Fruit fly (Drosophila melanogaster) whole organism, pupa: Measurements from ENCODE around the gene Pex23.
A peak's percentile ranks its signal among the peaks of the same experiment; 100 is the strongest.

Experiments used
- CG10348 ChIP-seq: fragments of 200-800 bp; sonication (Bioruptor generic); IDR thresholded peaks from 2 replicates; pipeline ENCODE4 v1.3.6; 2022; ENCODE audit warnings: missing biosample characterization, missing genetic modification characterization
- CG12605 ChIP-seq: fragments of 200-800 bp; sonication (Bioruptor generic); IDR thresholded peaks from 2 replicates; pipeline ENCODE4 v1.3.6; 2022; ENCODE audit warnings: missing biosample characterization, missing genetic modification characterization
- CG13204 ChIP-seq: fragments of 200-800 bp; sonication (Bioruptor generic); optimal IDR thresholded peaks from 2 replicates; lab custom pipeline; 2018; ENCODE audit warnings: missing biosample characterization, mild to moderate bottlenecking, missing genetic modification characterization, moderate library complexity
- CG14655 ChIP-seq: fragments of 200-800 bp; sonication (Bioruptor generic); optimal IDR thresholded peaks from 3 replicates; lab custom pipeline; 2017; ENCODE audit warnings: mild to moderate bottlenecking, missing biosample characterization, missing genetic modification reagents, missing genetic modification characterization
- CG15710 ChIP-seq: fragments of 200-800 bp; sonication (Bioruptor generic); optimal IDR thresholded peaks from 2 replicates; lab custom pipeline; 2018; ENCODE audit warnings: missing biosample characterization, mild to moderate bottlenecking, missing genetic modification characterization, moderate library complexity
- CG17806 ChIP-seq: fragments of 200-800 bp; sonication (Bioruptor generic); optimal IDR thresholded peaks from 2 replicates; lab custom pipeline; 2018; ENCODE audit warnings: missing biosample characterization, mild to moderate bottlenecking, missing genetic modification characterization, moderate library complexity
- CG34367 ChIP-seq: fragments of 200-800 bp; sonication (Bioruptor generic); optimal IDR thresholded peaks from 2 replicates; lab custom pipeline; 2018; ENCODE audit warnings: missing biosample characterization, mild to moderate bottlenecking, missing genetic modification characterization
- CG4496 ChIP-seq: fragments of 200-800 bp; sonication (Bioruptor generic); IDR thresholded peaks from 3 replicates; pipeline ENCODE4 v1.3.6; 2022; ENCODE audit warnings: missing biosample characterization, missing genetic modification characterization
- CG8159 ChIP-seq: fragments of 200-800 bp; sonication (Bioruptor generic); optimal IDR thresholded peaks from 3 replicates; lab custom pipeline; 2018; ENCODE audit warnings: missing biosample characterization, mild to moderate bottlenecking, missing genetic modification characterization, moderate library complexity
- CG8301 ChIP-seq: fragments of 200-800 bp; sonication (Bioruptor generic); optimal IDR thresholded peaks from 2 replicates; lab custom pipeline; 2018; ENCODE audit warnings: missing biosample characterization, mild to moderate bottlenecking, missing genetic modification characterization
- CG9948 ChIP-seq: fragments of 200-800 bp; sonication (Bioruptor generic); optimal IDR thresholded peaks from 2 replicates; lab custom pipeline; 2018; ENCODE audit warnings: missing biosample characterization, mild to moderate bottlenecking, missing genetic modification characterization, moderate library complexity
- D1 ChIP-seq: fragments of 200-800 bp; sonication (Bioruptor generic); optimal IDR thresholded peaks from 2 replicates; lab custom pipeline; 2018; ENCODE audit warnings: missing biosample characterization, mild to moderate bottlenecking, missing genetic modification characterization, moderate library complexity
- EcR ChIP-seq: fragments of 200-800 bp; sonication (Bioruptor generic); optimal IDR thresholded peaks from 3 replicates; lab custom pipeline; 2019; ENCODE audit warnings: missing biosample characterization, missing genetic modification characterization, mild to moderate bottlenecking, moderate library complexity, missing genetic modification reagents
- Ets98B ChIP-seq: fragments of 200-800 bp; sonication (Bioruptor generic); IDR thresholded peaks from 2 replicates; pipeline ENCODE4 v1.3.6; 2022; ENCODE audit warnings: missing biosample characterization, missing genetic modification characterization
- Pif1A ChIP-seq: fragments of 200-800 bp; sonication (Bioruptor generic); optimal IDR thresholded peaks from 3 replicates; lab custom pipeline; 2016; ENCODE audit warnings: missing biosample characterization, missing genetic modification characterization
- Pif1B ChIP-seq: fragments of 200-800 bp; sonication (Bioruptor generic); optimal IDR thresholded peaks from 3 replicates; lab custom pipeline; 2016; ENCODE audit warnings: missing biosample characterization, missing genetic modification characterization
- Snoo ChIP-seq: fragments of 200-800 bp; sonication (Bioruptor generic); optimal IDR thresholded peaks from 3 replicates; lab custom pipeline; 2017; ENCODE audit warnings: missing biosample characterization, mild to moderate bottlenecking, missing genetic modification characterization, inconsistent platforms
- fd96Ca ChIP-seq: fragments of 200-800 bp; sonication (Bioruptor generic); IDR thresholded peaks from 3 replicates; pipeline ENCODE4 v1.3.6; 2022; ENCODE audit warnings: missing biosample characterization, missing genetic modification characterization
- gl ChIP-seq: fragments of 200-800 bp; sonication (Bioruptor generic); optimal IDR thresholded peaks from 2 replicates; lab custom pipeline; 2018; ENCODE audit warnings: missing biosample characterization, mild to moderate bottlenecking, missing genetic modification characterization
- rn ChIP-seq: fragments of 200-800 bp; sonication (Bioruptor generic); IDR thresholded peaks from 2 replicates; pipeline ENCODE4 v1.3.6; 2022; ENCODE audit warnings: missing biosample characterization, missing genetic modification characterization

The Pex23 gene

dm6 chr3L:20342334-20342733, 40.4 kb upstream of the Pex23 start, which contains the start of gene Spn77Bc:
Gene Spn77Bc (plus strand): TSS chr3L:20342634.
- TF ChIP-seq CG8301 (tag; lab: Kevin White, UChicago) (no peak), CG14655 (GFP tag; lab: Kevin White, UChicago) (no peak), Pif1A (GFP tag; lab: Kevin White, UChicago) (no peak), Ets98B (GFP tag; lab: Robert Waterston, UW) (no peak)

- TF ChIP-seq CG34367 (tag; lab: Kevin White, UChicago), result no peak
- no peak for TF ChIP-seq CG15710
- no peak for TF ChIP-seq fd96Ca
- TF ChIP-seq CG14655 (GFP tag; lab: Kevin White, UChicago), result no peak
- no peak for TF ChIP-seq CG8301 (tag; lab: Kevin White, UChicago)
- TF ChIP-seq Pif1A (GFP tag; lab: Kevin White, UChicago), result no peak
- TF ChIP-seq CG8159 (tag; lab: Kevin White, UChicago), result no peak
- TF ChIP-seq gl (tag; lab: Kevin White, UChicago), result no peak
- TF ChIP-seq Pif1B, result no peak
- no peak for TF ChIP-seq CG12605
- no peak for TF ChIP-seq CG17806 (tag; lab: Kevin White, UChicago)
- TF ChIP-seq CG4496 (GFP tag; lab: Robert Waterston, UW), result no peak
- TF ChIP-seq Snoo (tag; lab: Kevin White, UChicago), result no peak
- TF ChIP-seq, all 21 proteins: peak for 0
Observed at dm6 chr3L:20320652-20321051, 18.7 kb upstream of the Pex23 start, which contains the start of gene Spn77Bb. Gene Spn77Bb (plus strand): TSS chr3L:20320952.

DNA sequence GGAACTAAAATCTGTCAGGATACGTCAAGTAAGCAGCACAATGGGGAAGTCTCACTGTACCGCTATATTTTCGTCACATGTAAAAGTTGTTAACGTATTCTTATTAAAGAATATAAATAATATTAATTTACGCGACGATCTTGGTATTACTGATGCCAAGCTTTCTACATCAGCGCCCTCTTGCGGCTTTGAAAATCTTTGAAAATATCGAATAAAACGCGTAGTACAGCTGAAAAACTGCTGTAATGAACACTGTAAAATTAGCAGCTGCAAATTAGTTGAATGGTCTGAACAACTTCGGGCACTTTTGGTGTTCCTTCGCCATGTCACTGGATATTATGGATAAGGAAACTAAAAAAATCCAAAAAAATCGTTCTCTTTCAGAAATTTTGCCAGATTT, 18.1 kb upstream of the Pex23 start:
- no peak for TF ChIP-seq CG13204
- TF ChIP-seq CG15710, result no peak
- no peak for TF ChIP-seq CG12605
- no peak for TF ChIP-seq Snoo (tag; lab: Kevin White, UChicago)
- TF ChIP-seq CG9948 (tag; lab: Kevin White, UChicago), result no peak
- no peak for TF ChIP-seq Pif1B
- no peak for TF ChIP-seq CG14655 (GFP tag; lab: Kevin White, UChicago)
- TF ChIP-seq D1 (tag; lab: Kevin White, UChicago), result no peak
- no peak for TF ChIP-seq CG34367 (tag; lab: Kevin White, UChicago)
- TF ChIP-seq EcR, result no peak
- TF ChIP-seq CG8301 (tag; lab: Kevin White, UChicago), result no peak
- TF ChIP-seq Pif1A (GFP tag; lab: Kevin White, UChicago), result no peak
- no peak for TF ChIP-seq rn (GFP tag; lab: Robert Waterston, UW)
- TF ChIP-seq, all 21 proteins: peak for 0

dm6 chr3L:20317751-20318150, 15.8 kb upstream of the Pex23 start:
- TF ChIP-seq CG13204, result no peak
- TF ChIP-seq rn (GFP tag; lab: Robert Waterston, UW), result no peak
- no peak for TF ChIP-seq CG8301 (tag; lab: Kevin White, UChicago)
- no peak for TF ChIP-seq CG4496 (GFP tag; lab: Robert Waterston, UW)
- TF ChIP-seq CG10348 (GFP tag; lab: Robert Waterston, UW), result no peak
- TF ChIP-seq CG9948 (tag; lab: Kevin White, UChicago), result no peak
- TF ChIP-seq Pif1A (GFP tag; lab: Kevin White, UChicago), result no peak
- TF ChIP-seq Pif1B, result no peak

DNA sequence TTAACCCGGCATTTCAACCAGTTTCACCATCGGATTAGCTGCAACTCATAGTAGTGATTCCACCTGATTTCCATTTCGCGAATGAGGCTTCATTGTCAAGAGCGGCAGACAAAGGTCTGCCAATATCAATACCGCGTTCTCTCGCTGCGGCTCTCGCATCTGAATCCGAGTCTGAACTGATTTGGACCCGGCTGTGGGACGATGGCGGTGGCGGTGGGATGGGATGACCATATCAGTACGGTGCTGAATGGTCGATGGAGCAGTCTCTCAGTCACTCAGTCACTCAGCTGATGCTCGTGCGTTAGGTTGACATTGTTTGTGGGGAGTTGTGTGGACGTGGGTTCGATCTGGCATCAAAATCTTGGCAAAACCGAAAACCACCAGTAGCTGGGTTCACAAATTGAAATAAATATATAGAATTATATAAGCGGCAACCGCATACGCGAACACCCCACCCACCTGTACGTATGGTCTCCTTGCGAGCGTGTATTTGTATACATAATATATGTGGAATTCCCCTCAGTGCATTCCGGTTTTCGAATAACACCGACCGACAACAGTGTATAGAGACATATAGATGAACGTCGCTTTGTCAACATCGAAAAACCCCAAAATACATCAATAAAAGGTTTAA, 15.1 kb upstream of the Pex23 start, which contains the start of gene Spn77Ba:
TSS of gene Spn77Ba (plus strand) at position 235 of the 634 bp plus-strand sequence.
- peak; percentile 70 for TF ChIP-seq gl (tag; lab: Kevin White, UChicago)
- no peak for TF ChIP-seq CG17806 (tag; lab: Kevin White, UChicago)
- TF ChIP-seq Ets98B (GFP tag; lab: Robert Waterston, UW), result peak; percentile 65; the same call in 1 of the 2 replicates
- TF ChIP-seq CG34367 (tag; lab: Kevin White, UChicago), result peak; percentile 33
- peak; percentile 45 for TF ChIP-seq EcR
- TF ChIP-seq CG10348 (GFP tag; lab: Robert Waterston, UW), result 0 out of 2 replicates have a peak, but pooled peaks have one; percentile 19
- peak; percentile 69; the same call in 2 of the 3 replicates for TF ChIP-seq CG4496 (GFP tag; lab: Robert Waterston, UW)
- TF ChIP-seq CG12605, result no peak; the same call in 1 of the 2 replicates
- TF ChIP-seq Pif1A (GFP tag; lab: Kevin White, UChicago), result peak; percentile 12
- TF ChIP-seq Snoo (tag; lab: Kevin White, UChicago), result no peak
- peak; percentile 39 for TF ChIP-seq Pif1B
- no peak for TF ChIP-seq CG13204
- TF ChIP-seq fd96Ca, result peak; percentile 57; the same call in 1 of the 3 replicates

DNA sequence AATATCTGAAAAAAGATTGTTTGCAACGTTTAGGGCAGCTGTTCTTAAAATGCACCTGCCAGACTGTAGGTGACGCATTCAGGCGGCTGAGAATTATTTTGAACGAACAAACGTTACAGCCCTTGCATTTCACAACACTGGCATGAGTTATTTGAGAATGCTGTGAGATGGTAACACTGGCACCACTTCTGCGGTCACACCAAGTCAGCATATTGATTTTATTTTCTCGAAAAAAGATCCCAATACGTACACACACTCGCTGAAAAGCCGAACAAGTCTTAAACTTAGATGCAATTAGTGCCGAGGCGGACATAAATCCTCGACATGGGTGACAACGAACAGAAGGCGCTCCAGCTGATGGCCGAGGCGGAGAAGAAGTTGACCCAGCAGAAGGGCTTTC, 11.5 kb upstream of the Pex23 start, which contains the start of gene alphaSnap:
TSS of gene alphaSnap (plus strand) at position 164 of the 400 bp plus-strand sequence.
- TF ChIP-seq Pif1A (GFP tag; lab: Kevin White, UChicago) (no peak), CG34367 (tag; lab: Kevin White, UChicago) (peak; percentile 19), CG12605 (no peak)
